Worm (Caenorhabditis elegans) whole organism, early embryonic: ENCODE measurements around the gene C08F11.12.

ENCODE experiments used
- B0310.2 ChIP-seq: sonication (generic microtip); optimal IDR thresholded peaks from 2 replicates; lab custom pipeline; 2016; ENCODE audit warnings: mild to moderate bottlenecking, missing genetic modification characterization, missing compliant biosample characterization
- F13C5.2 ChIP-seq: sonication (generic microtip); optimal IDR thresholded peaks from 2 replicates; lab custom pipeline; 2017; ENCODE audit warnings: mild to moderate bottlenecking, missing genetic modification characterization, inconsistent platforms, missing compliant biosample characterization
- aly-1 ChIP-seq: sonication (generic microtip); optimal IDR thresholded peaks from 2 replicates; lab custom pipeline; 2016; ENCODE audit warnings: missing genetic modification characterization, missing compliant biosample characterization
- ama-1 ChIP-seq: fragments of 150-350 bp; optimal IDR thresholded peaks from 2 replicates; lab custom pipeline; 2014
- ceh-13 ChIP-seq: fragments of 200-800 bp; sonication (Bioruptor generic); optimal IDR thresholded peaks from 2 replicates; lab custom pipeline; 2018; ENCODE audit warnings: mild to moderate bottlenecking, missing genetic modification characterization, missing compliant biosample characterization
- ceh-36 ChIP-seq: sonication (generic microtip); optimal IDR thresholded peaks from 2 replicates; lab custom pipeline; 2016; ENCODE audit warnings: missing genetic modification characterization, inconsistent platforms, missing compliant biosample characterization
- flt-1 ChIP-seq: fragments of 200-800 bp; sonication (Bioruptor generic); IDR thresholded peaks from 2 replicates; pipeline ENCODE4 v1.3.6; 2022; ENCODE audit warnings: missing genetic modification characterization, missing compliant biosample characterization
- hnd-1 ChIP-seq: sonication (generic microtip); optimal IDR thresholded peaks from 2 replicates; lab custom pipeline; 2016; ENCODE audit warnings: missing genetic modification characterization, missing compliant biosample characterization
- pes-1 ChIP-seq: fragments of 200-800 bp; sonication (Bioruptor generic); IDR thresholded peaks from 2 replicates; pipeline ENCODE4 v1.3.6; 2022; ENCODE audit warnings: missing genetic modification reagents, missing genetic modification characterization, missing compliant biosample characterization
- scrt-1 ChIP-seq: fragments of 200-800 bp; sonication (Bioruptor generic); IDR thresholded peaks from 2 replicates; pipeline ENCODE4 v1.3.6; 2022; ENCODE audit warnings: missing genetic modification characterization, missing compliant biosample characterization
- sea-1 ChIP-seq: fragments of 200-800 bp; sonication (Bioruptor generic); conservative IDR thresholded peaks from 2 replicates; pipeline ENCODE4 v1.3.6; 2022; ENCODE audit warnings: missing genetic modification characterization, missing compliant biosample characterization
- tbx-37 ChIP-seq: fragments of 200-800 bp; sonication (Bioruptor generic); conservative IDR thresholded peaks from 2 replicates; pipeline ENCODE4 v1.3.6; 2022; ENCODE audit warnings: missing genetic modification reagents, missing genetic modification characterization, missing compliant biosample characterization
- tra-4 ChIP-seq: sonication (generic microtip); optimal IDR thresholded peaks from 2 replicates; lab custom pipeline; 2017; ENCODE audit warnings: missing genetic modification characterization, missing compliant biosample characterization

ce11 chrIV:13692522-13692921 is 41.2 kb upstream of the C08F11.12 start:
- TF ChIP-seq sea-1 (no peak), ama-1 (no peak), ceh-36 (no peak), F13C5.2 (tag; lab: Kevin White, UChicago) (no peak), tra-4 (tag; lab: Kevin White, UChicago) (no peak), B0310.2 (tag; lab: Kevin White, UChicago) (no peak), scrt-1 (GFP tag; lab: Robert Waterston, UW) (no peak), flt-1 (GFP tag; lab: Robert Waterston, UW) (no peak), hnd-1 (tag; lab: Kevin White, UChicago) (no peak), aly-1 (tag; lab: Kevin White, UChicago) (no peak), pes-1 (GFP tag; lab: Robert Waterston, UW) (no peak), ceh-13 (GFP tag; lab: Kevin White, UChicago) (no peak), tbx-37 (GFP tag; lab: Robert Waterston, UW) (no peak)
